Worm (Caenorhabditis elegans) whole organism, late embryonic: ENCODE results near the gene F54D5.17.

Experiments
- C08G9.2 ChIP-seq: sonication (generic microtip); optimal IDR thresholded peaks from 2 replicates; lab custom pipeline; 2016; ENCODE audit warnings: mild to moderate bottlenecking, missing genetic modification characterization, moderate library complexity, missing compliant biosample characterization
- K02D7.2 ChIP-seq: sonication (generic microtip); optimal IDR thresholded peaks from 2 replicates; lab custom pipeline; 2017; ENCODE audit warnings: mild to moderate bottlenecking, missing genetic modification characterization, missing compliant biosample characterization
- Y22D7AL.16 ChIP-seq: sonication (generic microtip); optimal IDR thresholded peaks from 2 replicates; lab custom pipeline; 2016; ENCODE audit warnings: missing genetic modification characterization, missing compliant biosample characterization
- ahr-1 ChIP-seq: sonication (generic microtip); optimal IDR thresholded peaks from 2 replicates; lab custom pipeline; 2016; ENCODE audit warnings: missing genetic modification characterization, missing compliant biosample characterization
- ceh-14 ChIP-seq: sonication (generic microtip); optimal IDR thresholded peaks from 2 replicates; lab custom pipeline; 2016; ENCODE audit warnings: missing genotype, missing genetic modification characterization, missing compliant biosample characterization
- ceh-18 ChIP-seq: sonication (generic microtip); optimal IDR thresholded peaks from 2 replicates; lab custom pipeline; 2016; ENCODE audit warnings: missing genetic modification characterization, missing compliant biosample characterization
- ceh-2 ChIP-seq: sonication (generic microtip); optimal IDR thresholded peaks from 2 replicates; lab custom pipeline; 2016; ENCODE audit warnings: missing genotype, missing genetic modification characterization, missing compliant biosample characterization
- ceh-22 ChIP-seq: sonication (generic microtip); optimal IDR thresholded peaks from 2 replicates; lab custom pipeline; 2017; ENCODE audit warnings: missing biosample characterization, missing genetic modification characterization
- ceh-24 ChIP-seq: sonication (generic microtip); optimal IDR thresholded peaks from 2 replicates; lab custom pipeline; 2016; ENCODE audit warnings: mild to moderate bottlenecking, missing genetic modification characterization, missing compliant biosample characterization
- ceh-31 ChIP-seq: sonication (generic microtip); optimal IDR thresholded peaks from 2 replicates; lab custom pipeline; 2016; ENCODE audit warnings: missing genetic modification characterization, missing compliant biosample characterization
- ceh-34 ChIP-seq: sonication (generic microtip); optimal IDR thresholded peaks from 2 replicates; lab custom pipeline; 2016; ENCODE audit warnings: mild to moderate bottlenecking, missing genetic modification characterization, missing compliant biosample characterization
- ceh-48 ChIP-seq: sonication (generic microtip); optimal IDR thresholded peaks from 2 replicates; lab custom pipeline; 2016; ENCODE audit warnings: missing genetic modification characterization, inconsistent platforms, missing compliant biosample characterization
- che-1 ChIP-seq: sonication (generic microtip); optimal IDR thresholded peaks from 2 replicates; lab custom pipeline; 2016; ENCODE audit warnings: mild to moderate bottlenecking, missing genetic modification characterization, missing compliant biosample characterization
- dve-1 ChIP-seq: sonication (generic microtip); optimal IDR thresholded peaks from 2 replicates; lab custom pipeline; 2017; ENCODE audit warnings: antibody characterized with exemption, mild to moderate bottlenecking, missing genetic modification characterization, missing compliant biosample characterization
- elt-4 ChIP-seq: sonication (generic microtip); optimal IDR thresholded peaks from 2 replicates; lab custom pipeline; 2016; ENCODE audit warnings: missing genetic modification characterization, missing compliant biosample characterization
- ets-4 ChIP-seq: sonication (generic microtip); optimal IDR thresholded peaks from 2 replicates; lab custom pipeline; 2016; ENCODE audit warnings: missing genetic modification characterization, missing compliant biosample characterization
- eyg-1 ChIP-seq: sonication (generic microtip); optimal IDR thresholded peaks from 2 replicates; lab custom pipeline; 2016; ENCODE audit warnings: missing genotype, missing genetic modification characterization, missing compliant biosample characterization
- fkh-10 ChIP-seq: fragments of 150-350 bp; optimal IDR thresholded peaks from 2 replicates; lab custom pipeline; 2014; ENCODE audit warnings: missing biosample characterization, missing genetic modification reagents, missing genetic modification characterization
- gmeb-2 ChIP-seq: sonication (generic microtip); optimal IDR thresholded peaks from 2 replicates; lab custom pipeline; 2016; ENCODE audit warnings: missing genetic modification characterization, inconsistent platforms, missing compliant biosample characterization
- hlh-15 ChIP-seq: sonication (generic microtip); optimal IDR thresholded peaks from 2 replicates; lab custom pipeline; 2016; ENCODE audit warnings: missing genetic modification characterization, missing compliant biosample characterization
- hlh-30 ChIP-seq: sonication (generic microtip); optimal IDR thresholded peaks from 2 replicates; lab custom pipeline; 2017; ENCODE audit warnings: antibody characterized with exemption, missing genetic modification characterization, missing compliant biosample characterization; ENCODE audit not compliant: insufficient read depth
- hlh-6 ChIP-seq: sonication (generic microtip); optimal IDR thresholded peaks from 2 replicates; lab custom pipeline; 2016; ENCODE audit warnings: missing genotype, missing genetic modification characterization, missing compliant biosample characterization
- hlh-8 ChIP-seq: sonication (generic microtip); optimal IDR thresholded peaks from 2 replicates; lab custom pipeline; 2016; ENCODE audit warnings: missing genotype, missing genetic modification characterization, missing compliant biosample characterization
- lim-6 ChIP-seq: sonication (generic microtip); optimal IDR thresholded peaks from 2 replicates; lab custom pipeline; 2016; ENCODE audit warnings: missing genetic modification characterization, missing compliant biosample characterization
- madf-2 ChIP-seq: sonication (generic microtip); optimal IDR thresholded peaks from 2 replicates; lab custom pipeline; 2017; ENCODE audit warnings: missing genetic modification characterization, missing compliant biosample characterization
- nfya-1 ChIP-seq: sonication (generic microtip); optimal IDR thresholded peaks from 2 replicates; lab custom pipeline; 2017; ENCODE audit warnings: missing genetic modification characterization, mild to moderate bottlenecking, missing compliant biosample characterization, antibody characterized with exemption, moderate library complexity
- nhr-11 ChIP-seq: fragments of 150-350 bp; optimal IDR thresholded peaks from 2 replicates; lab custom pipeline; 2014; ENCODE audit warnings: missing biosample characterization, missing genetic modification characterization
- npax-4 ChIP-seq: sonication (generic microtip); optimal IDR thresholded peaks from 2 replicates; lab custom pipeline; 2016; ENCODE audit warnings: missing genetic modification characterization, missing compliant biosample characterization
- odd-2 ChIP-seq: sonication (generic microtip); optimal IDR thresholded peaks from 2 replicates; lab custom pipeline; 2017; ENCODE audit warnings: antibody characterized with exemption, mild to moderate bottlenecking, missing genetic modification characterization, missing compliant biosample characterization
- pat-9 ChIP-seq: fragments of 200-800 bp; sonication (Bioruptor generic); optimal IDR thresholded peaks from 2 replicates; lab custom pipeline; 2018; ENCODE audit warnings: mild to moderate bottlenecking, missing genetic modification characterization, moderate library complexity, missing compliant biosample characterization
- pha-2 ChIP-seq: sonication (generic microtip); optimal IDR thresholded peaks from 2 replicates; lab custom pipeline; 2017; ENCODE audit warnings: mild to moderate bottlenecking, missing genetic modification characterization, missing compliant biosample characterization
- pha-4 ChIP-seq: fragments of 150-350 bp; optimal IDR thresholded peaks from 2 replicates; lab custom pipeline; 2018; ENCODE audit warnings: missing biosample characterization, missing genetic modification reagents, missing genetic modification characterization
- pqm-1 ChIP-seq: sonication (generic microtip); optimal IDR thresholded peaks from 2 replicates; lab custom pipeline; 2016; ENCODE audit warnings: missing genetic modification characterization, missing compliant biosample characterization
- pros-1 ChIP-seq: fragments of 150-350 bp; optimal IDR thresholded peaks from 2 replicates; lab custom pipeline; 2014; ENCODE audit warnings: missing biosample characterization, missing genetic modification reagents, missing genetic modification characterization
- sdc-2 ChIP-seq: sonication (generic microtip); optimal IDR thresholded peaks from 2 replicates; lab custom pipeline; 2016; ENCODE audit warnings: missing genotype, missing genetic modification characterization, missing compliant biosample characterization
- sox-2 ChIP-seq: fragments of 200-800 bp; sonication (Bioruptor generic); IDR thresholded peaks from 2 replicates; pipeline ENCODE4 v1.3.6; 2022; ENCODE audit warnings: missing genetic modification reagents, missing genetic modification characterization, missing compliant biosample characterization
- tbx-2 ChIP-seq: sonication (generic microtip); optimal IDR thresholded peaks from 2 replicates; lab custom pipeline; 2016; ENCODE audit warnings: missing genetic modification characterization, missing compliant biosample characterization
- tbx-7 ChIP-seq: sonication (generic microtip); optimal IDR thresholded peaks from 2 replicates; lab custom pipeline; 2016; ENCODE audit warnings: missing genotype, missing genetic modification characterization, missing compliant biosample characterization
- ttx-3 ChIP-seq: sonication (generic microtip); optimal IDR thresholded peaks from 2 replicates; lab custom pipeline; 2016; ENCODE audit warnings: missing genetic modification reagents, missing genetic modification characterization, missing compliant biosample characterization
- unc-3 ChIP-seq, 2 experiments: fragments of 200-800 bp in 1 of 2; sonication (Bioruptor generic) in 1 of 2; sonication (generic microtip) in 1 of 2; conservative IDR thresholded peaks in 1 of 2; optimal IDR thresholded peaks in 1 of 2; 2 replicates each; pipeline versions ENCODE4 v1.3.6 to Lab custom; 2016 to 2022; ENCODE audit warnings: missing compliant biosample characterization in 2 of 2, missing genetic modification characterization in 2 of 2, missing genetic modification reagents in 1 of 2
- unc-55 ChIP-seq: sonication (generic microtip); optimal IDR thresholded peaks from 2 replicates; lab custom pipeline; 2017; ENCODE audit warnings: missing biosample characterization, missing genetic modification reagents, missing genetic modification characterization
- unc-86 ChIP-seq: sonication (generic microtip); optimal IDR thresholded peaks from 2 replicates; lab custom pipeline; 2016; ENCODE audit warnings: missing genetic modification characterization, missing compliant biosample characterization

F54D5.17 gene

DNA sequence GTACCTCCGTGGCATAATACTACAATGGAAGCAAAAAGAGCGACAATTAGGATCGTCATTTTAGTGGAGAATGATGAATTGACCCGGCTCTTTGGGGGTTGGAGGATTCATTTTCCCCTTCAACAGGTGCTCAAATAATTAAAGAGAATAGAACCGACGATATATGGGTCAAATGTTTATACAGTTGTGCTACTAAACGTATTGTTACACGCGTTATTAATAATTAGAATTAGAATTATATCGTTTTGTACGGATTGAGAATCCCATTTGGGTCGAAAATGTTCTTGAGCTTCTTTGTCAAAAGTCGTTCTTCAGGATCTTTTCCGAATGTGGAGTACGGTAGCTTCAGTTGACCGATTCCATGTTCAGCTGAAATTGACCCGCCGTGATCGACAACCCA lies 17.7 kb upstream of the F54D5.17 start, which contains the start of gene Y62F5A.9:
Y62F5A.9 (minus strand) TSS at position 101 of the 400 bp plus-strand sequence.
- TF ChIP-seq dve-1 (tag; lab: Kevin White, UChicago) (no peak), npax-4 (tag; lab: Kevin White, UChicago) (no peak), elt-4 (tag; lab: Kevin White, UChicago) (no peak), gmeb-2 (tag; lab: Kevin White, UChicago) (no peak), ceh-2 (no peak)

DNA sequence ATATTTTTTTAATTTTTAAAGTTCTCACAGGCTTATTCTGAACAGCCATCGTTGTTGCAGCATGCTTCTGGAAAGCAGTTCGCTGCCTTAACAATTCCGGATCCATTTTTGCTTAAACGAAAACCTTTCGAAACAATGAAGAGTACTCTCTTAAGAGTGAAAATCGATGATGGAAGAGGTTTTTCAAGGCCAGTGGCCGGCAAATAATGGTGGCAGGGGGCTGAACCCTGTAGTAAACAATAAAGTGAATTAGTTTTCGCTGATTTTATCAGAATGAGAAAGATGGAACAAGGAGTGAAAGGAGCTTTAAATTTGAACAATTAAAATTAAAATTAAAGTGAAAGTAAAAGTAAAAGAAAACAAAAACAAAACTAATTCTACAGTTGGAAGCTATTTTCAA lies 14.1 kb upstream of the F54D5.17 start, which contains the start of gene gtf-2E2:
gtf-2E2 (minus strand) TSS at position 111 of the 400 bp plus-strand sequence.
- TF ChIP-seq nfya-1 = peak; percentile 3
- TF ChIP-seq ceh-31 (tag; lab: Kevin White, UChicago) = peak; percentile 55
- no peak for TF ChIP-seq che-1 (tag; lab: Kevin White, UChicago)
- TF ChIP-seq lim-6 = no peak
- peak; percentile 53 for TF ChIP-seq ceh-48 (tag; lab: Kevin White, UChicago)
- TF ChIP-seq ceh-24 (tag; lab: Kevin White, UChicago) = no peak
- no peak for TF ChIP-seq ceh-14 (tag; lab: Kevin White, UChicago)
- TF ChIP-seq tbx-2 = peak; percentile 25
- TF ChIP-seq C08G9.2 (tag; lab: Kevin White, UChicago) = peak; percentile 56

DNA sequence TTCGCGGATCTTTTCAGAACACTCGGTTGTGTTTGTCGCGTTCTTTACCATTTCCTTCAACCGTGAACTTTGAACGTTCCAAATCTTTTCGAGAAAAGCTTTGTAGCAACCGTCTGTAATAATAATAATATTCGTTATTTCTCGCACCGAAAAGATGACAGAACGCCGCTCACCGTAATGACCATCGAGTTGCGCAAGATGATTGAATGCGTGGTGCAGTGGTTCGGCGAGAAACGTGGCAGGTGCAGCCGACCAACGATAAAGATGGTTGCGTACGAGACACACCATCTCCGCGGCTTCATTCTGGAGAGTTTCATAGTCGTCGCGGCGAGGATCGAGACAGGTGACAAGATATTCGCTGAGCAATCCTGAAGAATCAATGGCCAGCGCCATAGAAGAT lies 13.5 kb upstream of the F54D5.17 start:
- TF ChIP-seq unc-55 (GFP tag; lab: Kevin White, UChicago) (peak; percentile 17), ceh-34 (no peak)

DNA sequence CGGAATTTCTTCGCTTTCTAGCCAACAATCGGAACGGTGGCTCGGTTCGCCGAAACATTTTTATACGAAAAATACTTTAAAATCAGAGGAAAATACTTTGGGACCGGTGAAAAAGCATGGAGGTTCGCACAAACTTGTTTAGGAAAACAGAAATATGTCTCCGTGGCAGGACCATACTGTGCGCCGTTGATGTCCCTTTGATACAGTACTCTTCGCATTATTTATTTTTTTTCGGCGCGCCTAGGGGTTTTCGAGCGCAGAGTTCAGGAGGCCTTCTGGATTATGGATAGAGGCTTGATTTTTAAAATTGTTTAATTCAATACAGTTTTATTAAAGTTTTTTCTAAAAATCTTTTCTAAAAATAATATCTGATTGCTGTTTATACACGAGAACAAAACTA lies 11.7 kb upstream of the F54D5.17 start, which contains the start of gene F54D5.9:
F54D5.9 (minus strand) TSS at position 115 of the 400 bp plus-strand sequence.
- no peak for TF ChIP-seq unc-86 (tag; lab: Kevin White, UChicago)
- TF ChIP-seq ceh-22 = no peak
- no peak for TF ChIP-seq ceh-18 (tag; lab: Kevin White, UChicago)
- no peak for TF ChIP-seq sdc-2 (tag; lab: Kevin White, UChicago)
- TF ChIP-seq C08G9.2 (tag; lab: Kevin White, UChicago) = no peak
- no peak for TF ChIP-seq pqm-1 (tag; lab: Kevin White, UChicago)
- TF ChIP-seq nfya-1 = no peak
- no peak for TF ChIP-seq pros-1 (tag; lab: Kevin White, UChicago)
- no peak for TF ChIP-seq unc-3 (GFP tag; conservative IDR thresholded peaks at IDR 0.05; lab: Robert Waterston, UW)
- no peak for TF ChIP-seq unc-3 (tag; optimal IDR thresholded peaks at IDR 0.05; lab: Kevin White, UChicago)
- no peak for TF ChIP-seq odd-2
- no peak for TF ChIP-seq npax-4 (tag; lab: Kevin White, UChicago)
- TF ChIP-seq fkh-10 (GFP tag; lab: Kevin White, UChicago) = no peak
- no peak for TF ChIP-seq ceh-31 (tag; lab: Kevin White, UChicago)
- TF ChIP-seq pat-9 (tag; lab: Kevin White, UChicago) = no peak
- no peak for TF ChIP-seq tbx-7

DNA sequence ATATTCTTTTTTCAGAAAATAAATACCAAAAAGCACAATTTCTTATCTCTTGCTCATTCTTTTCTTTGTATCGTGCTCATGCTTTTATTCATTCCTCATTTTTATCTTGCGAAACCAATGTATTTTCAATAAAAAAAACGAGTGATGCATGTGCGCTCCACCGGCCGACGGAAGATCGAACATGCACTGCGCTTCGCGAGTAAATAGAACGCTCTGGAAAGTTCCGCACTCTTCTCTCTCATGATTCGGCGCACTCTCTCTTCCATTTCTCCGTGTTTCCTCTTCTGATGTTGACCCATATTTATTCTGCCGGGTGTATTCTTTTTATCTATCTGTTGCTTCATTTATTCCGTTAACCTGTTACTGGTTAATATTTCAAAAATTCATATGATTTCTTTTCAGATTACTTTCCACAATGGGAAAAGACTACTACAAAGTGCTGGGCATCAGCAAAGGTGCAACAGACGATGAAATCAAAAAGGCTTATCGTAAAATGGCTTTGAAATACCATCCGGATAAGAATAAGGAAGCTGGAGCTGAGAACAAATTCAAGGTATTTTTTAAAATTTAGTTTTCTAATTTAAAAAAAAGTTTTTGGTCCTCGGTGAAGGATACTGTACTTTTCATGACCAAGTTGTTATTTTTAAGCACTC lies 11.0 kb upstream of the F54D5.17 start, which contains the start of gene dnj-13:
dnj-13 (plus strand) TSS at position 403 of the 653 bp plus-strand sequence.
- TF ChIP-seq ceh-14 (tag; lab: Kevin White, UChicago) (peak; percentile 4), K02D7.2 (tag; lab: Kevin White, UChicago) (no peak), pha-2 (tag; lab: Kevin White, UChicago) (no peak), tbx-2 (peak; percentile 79), ceh-48 (tag; lab: Kevin White, UChicago) (peak; percentile 31), npax-4 (tag; lab: Kevin White, UChicago) (no peak), ahr-1 (no peak), hlh-8 (tag; lab: Kevin White, UChicago) (peak; percentile 36), ttx-3 (tag; lab: Kevin White, UChicago) (no peak), hlh-6 (tag; lab: Kevin White, UChicago) (no peak), ceh-2 (peak; percentile 49), ceh-18 (tag; lab: Kevin White, UChicago) (peak; percentile 85), pha-4 (tag; lab: Kevin White, UChicago) (no peak), madf-2 (peak; percentile 65), unc-55 (GFP tag; lab: Kevin White, UChicago) (peak; percentile 82), sox-2 (GFP tag; lab: Robert Waterston, UW) (no peak), hlh-15 (no peak), nhr-11 (tag; lab: Kevin White, UChicago) (no peak), Y22D7AL.16 (tag; lab: Kevin White, UChicago) (no peak), ceh-34 (peak; percentile 86), ets-4 (tag; lab: Kevin White, UChicago) (peak; percentile 33), hlh-30 (peak; percentile 83), eyg-1 (no peak), C08G9.2 (tag; lab: Kevin White, UChicago) (peak; percentile 60), nfya-1 (peak; percentile 90)
